Fruit fly (Drosophila melanogaster): ENCODE measurements around the gene CG32579.

dm6 chrX:16308310-16308918 is 14.7 kb upstream of the CG32579 start, which contains the start of gene Had1:
- no peak for TF ChIP-seq CG12768 (GFP tag; optimal IDR thresholded peaks at IDR 0.05)
- no peak for TF ChIP-seq kay (GFP tag; ENCODE audit: borderline replicate concordance)
- TF ChIP-seq ovo (GFP tag; optimal IDR thresholded peaks at IDR 0.05) = no peak
- TF ChIP-seq bab1 (GFP tag; optimal IDR thresholded peaks at IDR 0.05) = no peak
- no peak for TF ChIP-seq CG5204 (GFP tag; optimal IDR thresholded peaks at IDR 0.05)
- no peak for TF ChIP-seq Hr96 (GFP tag; optimal IDR thresholded peaks at IDR 0.05)
- no peak for TF ChIP-seq Mnt (GFP tag; optimal IDR thresholded peaks at IDR 0.05)
- no peak for TF ChIP-seq pad (GFP tag; optimal IDR thresholded peaks at IDR 0.05)
- TF ChIP-seq Clk (GFP tag; optimal IDR thresholded peaks at IDR 0.05) = no peak
- no peak for TF ChIP-seq toe (GFP tag; optimal IDR thresholded peaks at IDR 0.05)
- no peak for TF ChIP-seq CG7045 (GFP tag; optimal IDR thresholded peaks at IDR 0.05)
- no peak for TF ChIP-seq cic (GFP tag; optimal IDR thresholded peaks at IDR 0.05)
- TF ChIP-seq CG33017 (tag; optimal IDR thresholded peaks at IDR 0.05) = no peak
